Worm (Caenorhabditis elegans) whole organism, L1 larva: Measurements from ENCODE around the gene aco-2.

Source experiments
- ceh-82 ChIP-seq, 3 experiments: fragments of 150-350 bp in 1 of 3; sonication (generic microtip) in 2 of 3; optimal IDR thresholded peaks; 2 replicates each; lab custom pipeline; 2014 to 2017; ENCODE audit warnings: missing biosample characterization in 3 of 3, missing genetic modification characterization in 3 of 3
- ces-1 ChIP-seq: fragments of 150-350 bp; optimal IDR thresholded peaks from 2 replicates; lab custom pipeline; 2014; ENCODE audit warnings: missing biosample characterization, missing genetic modification reagents, missing genetic modification characterization
- egl-27 ChIP-seq, 2 experiments: fragments of 150-350 bp in 1 of 2; sonication (generic microtip); optimal IDR thresholded peaks; 3 replicates each; lab custom pipeline; 2017 to 2018; ENCODE audit warnings: missing biosample characterization in 2 of 2, missing genetic modification characterization in 2 of 2, missing genetic modification reagents in 2 of 2
- elt-3 ChIP-seq, 6 experiments: fragments of 150-350 bp in 1 of 6; sonication (generic microtip); optimal IDR thresholded peaks; 2 replicates each; lab custom pipeline; 2017 to 2018; ENCODE audit warnings: missing biosample characterization in 6 of 6, missing genetic modification characterization in 6 of 6, inconsistent platforms in 1 of 6
- ztf-4 ChIP-seq: fragments of 150-350 bp; optimal IDR thresholded peaks from 2 replicates; lab custom pipeline; 2014; ENCODE audit warnings: missing biosample characterization, missing genetic modification characterization

- TF ChIP-seq elt-3 (tag; optimal IDR thresholded peaks at IDR 0.05; lab: Kevin White, UChicago) = no peak
- TF ChIP-seq egl-27 (tag; optimal IDR thresholded peaks at IDR 0.05; lab: Kevin White, UChicago) = no peak
- TF ChIP-seq ces-1 (GFP tag; lab: Kevin White, UChicago) = no peak
- no peak for TF ChIP-seq ztf-4 (tag; lab: Kevin White, UChicago)
- no peak for TF ChIP-seq ceh-82 (tag; optimal IDR thresholded peaks at IDR 0.05; lab: Kevin White, UChicago)
These were observed 1.5 kb upstream of the aco-2 start, which contains the start of gene F54H12.5 for ce11 chrIII:7972061-7972460.
